Worm (Caenorhabditis elegans) whole organism, mixed stage, embryonic: ENCODE results near the gene nhr-258.

ENCODE experiments used
- elt-3 ChIP-seq: fragments of 150-350 bp; optimal IDR thresholded peaks from 2 replicates; lab custom pipeline; 2014; ENCODE audit warnings: missing biosample characterization, missing genetic modification characterization
- lsy-2 ChIP-seq: fragments of 150-350 bp; optimal IDR thresholded peaks from 2 replicates; lab custom pipeline; 2014; ENCODE audit warnings: missing biosample characterization, missing genetic modification characterization
- mab-5 ChIP-seq: fragments of 150-350 bp; optimal IDR thresholded peaks from 2 replicates; lab custom pipeline; 2014; ENCODE audit warnings: missing biosample characterization, missing genetic modification characterization
- nhr-12 ChIP-seq: fragments of 150-350 bp; optimal IDR thresholded peaks from 2 replicates; lab custom pipeline; 2014; ENCODE audit warnings: missing biosample characterization, missing genetic modification characterization
- nhr-237 ChIP-seq: fragments of 150-350 bp; optimal IDR thresholded peaks from 2 replicates; lab custom pipeline; 2014; ENCODE audit warnings: missing biosample characterization, missing genetic modification characterization
- nhr-28 ChIP-seq: fragments of 150-350 bp; optimal IDR thresholded peaks from 2 replicates; lab custom pipeline; 2014; ENCODE audit warnings: missing biosample characterization, missing genetic modification characterization
- nhr-76 ChIP-seq: sonication (generic microtip); optimal IDR thresholded peaks from 2 replicates; lab custom pipeline; 2017; ENCODE audit warnings: missing biosample characterization, missing genetic modification characterization
- pha-4 ChIP-seq: fragments of 150-350 bp; optimal IDR thresholded peaks from 2 replicates; lab custom pipeline; 2018; ENCODE audit warnings: missing biosample characterization, missing genetic modification reagents, missing genetic modification characterization
- unc-62 ChIP-seq: fragments of 150-350 bp; optimal IDR thresholded peaks from 2 replicates; lab custom pipeline; 2014; ENCODE audit warnings: missing biosample characterization, missing genetic modification reagents, missing genetic modification characterization

DNA sequence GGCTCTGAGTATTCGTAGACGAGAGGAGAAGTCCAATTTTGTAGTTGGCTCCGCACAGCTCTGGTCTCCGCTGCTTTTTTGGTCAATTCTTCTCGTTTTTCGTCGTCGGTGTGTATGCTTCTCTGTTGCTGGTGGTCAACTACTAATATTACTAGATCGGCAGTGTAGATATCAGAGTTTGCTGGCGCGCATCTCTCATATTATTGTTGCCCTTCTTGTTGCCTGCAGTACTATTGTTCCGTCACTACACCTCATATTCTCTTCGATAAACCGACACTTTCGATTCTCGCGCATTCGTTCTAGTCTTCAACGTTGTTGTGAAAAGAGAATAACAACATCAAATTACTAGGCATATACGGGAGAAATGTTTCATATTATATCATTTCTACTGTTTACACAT, 35.4 kb downstream of the nhr-258 start:
- TF ChIP-seq mab-5 (tag; lab: Kevin White, UChicago) (no peak), nhr-12 (tag; lab: Kevin White, UChicago) (no peak), unc-62 (GFP tag; lab: Kevin White, UChicago) (no peak), pha-4 (tag; lab: Kevin White, UChicago) (no peak), lsy-2 (tag; lab: Kevin White, UChicago) (no peak), nhr-76 (tag; lab: Kevin White, UChicago) (no peak), nhr-28 (tag; lab: Kevin White, UChicago) (no peak), nhr-237 (no peak), elt-3 (tag; lab: Kevin White, UChicago) (no peak)
